Worm (Caenorhabditis elegans) whole organism, young adult: ENCODE measurements around the gene R13H7.2.

Experiments used
- C17E4.6 ChIP-seq: fragments of 200-800 bp; sonication (Bioruptor generic); IDR thresholded peaks from 2 replicates; pipeline ENCODE4 v1.3.6; 2022; ENCODE audit warnings: missing genetic modification reagents, missing genetic modification characterization, missing compliant biosample characterization
- F22D6.2 ChIP-seq: sonication (generic microtip); optimal IDR thresholded peaks from 2 replicates; lab custom pipeline; 2016; ENCODE audit warnings: mild to moderate bottlenecking, missing genetic modification characterization, missing compliant biosample characterization
- F23B12.7 ChIP-seq: sonication (generic microtip); optimal IDR thresholded peaks from 2 replicates; lab custom pipeline; 2017; ENCODE audit warnings: missing genetic modification characterization, mild to moderate bottlenecking, missing compliant biosample characterization, antibody characterized with exemption, moderate library complexity; ENCODE audit not compliant: insufficient read depth
- F33H1.4 ChIP-seq: fragments of 200-800 bp; sonication (Bioruptor generic); IDR thresholded peaks from 2 replicates; pipeline ENCODE4 v1.3.6; 2022; ENCODE audit warnings: missing genetic modification reagents, missing genetic modification characterization, missing compliant biosample characterization
- F37B4.10 ChIP-seq: fragments of 200-800 bp; sonication (Bioruptor generic); IDR thresholded peaks from 2 replicates; pipeline ENCODE4 v1.3.6; 2022; ENCODE audit warnings: missing genetic modification characterization, missing compliant biosample characterization
- F39B2.1 ChIP-seq: fragments of 200-800 bp; sonication (Bioruptor generic); IDR thresholded peaks from 2 replicates; pipeline ENCODE4 v1.3.6; 2022; ENCODE audit warnings: missing genetic modification reagents, missing genetic modification characterization, missing compliant biosample characterization
- F55B11.4 ChIP-seq: sonication (generic microtip); optimal IDR thresholded peaks from 2 replicates; lab custom pipeline; 2016; ENCODE audit warnings: missing compliant biosample characterization, missing genetic modification characterization, borderline replicate concordance; ENCODE audit not compliant: insufficient read depth
- K11D2.4 ChIP-seq: fragments of 200-800 bp; sonication (Bioruptor generic); IDR thresholded peaks from 2 replicates; pipeline ENCODE4 v1.3.6; 2022; ENCODE audit warnings: missing genetic modification reagents, missing genetic modification characterization, missing compliant biosample characterization
- Y53G8AR.9 ChIP-seq: fragments of 200-800 bp; sonication (Bioruptor generic); conservative IDR thresholded peaks from 2 replicates; pipeline ENCODE4 v1.3.6; 2022; ENCODE audit warnings: missing genetic modification reagents, missing genetic modification characterization, missing compliant biosample characterization
- Y56A3A.18 ChIP-seq: fragments of 200-800 bp; sonication (Bioruptor generic); IDR thresholded peaks from 2 replicates; pipeline ENCODE4 v1.3.6; 2022; ENCODE audit warnings: missing genetic modification reagents, missing genetic modification characterization, missing compliant biosample characterization
- attf-6 ChIP-seq: fragments of 200-800 bp; sonication (Bioruptor generic); IDR thresholded peaks from 2 replicates; pipeline ENCODE4 v1.3.6; 2022; ENCODE audit warnings: missing genetic modification reagents, missing genetic modification characterization, missing compliant biosample characterization
- ccch-3 ChIP-seq: fragments of 200-800 bp; sonication (Bioruptor generic); optimal IDR thresholded peaks from 2 replicates; lab custom pipeline; 2018; ENCODE audit warnings: mild to moderate bottlenecking, missing genetic modification characterization, missing compliant biosample characterization
- cebp-1 ChIP-seq, 2 experiments: fragments of 200-800 bp in 1 of 2; sonication (Bioruptor generic) in 1 of 2; sonication (generic microtip) in 1 of 2; IDR thresholded peaks in 1 of 2; optimal IDR thresholded peaks in 1 of 2; 2 replicates each; pipeline versions ENCODE4 v1.3.6 to Lab custom; 2017 to 2022; ENCODE audit warnings: missing compliant biosample characterization in 2 of 2, missing genetic modification characterization in 2 of 2, mild to moderate bottlenecking in 1 of 2, missing genetic modification reagents in 1 of 2, moderate library complexity in 1 of 2
- ceh-27 ChIP-seq: fragments of 200-800 bp; sonication (Bioruptor generic); optimal IDR thresholded peaks from 2 replicates; lab custom pipeline; 2018; ENCODE audit warnings: mild to moderate bottlenecking, missing genetic modification characterization, moderate library complexity, missing compliant biosample characterization
- ceh-91 ChIP-seq: fragments of 200-800 bp; sonication (Bioruptor generic); IDR thresholded peaks from 2 replicates; pipeline ENCODE4 v1.3.6; 2022; ENCODE audit warnings: missing genetic modification reagents, missing genetic modification characterization, missing compliant biosample characterization
- die-1 ChIP-seq: sonication (generic microtip); optimal IDR thresholded peaks from 2 replicates; lab custom pipeline; 2016; ENCODE audit warnings: missing genotype, mild to moderate bottlenecking, missing genetic modification characterization, missing compliant biosample characterization
- dox-1 ChIP-seq: fragments of 200-800 bp; sonication (Bioruptor generic); IDR thresholded peaks from 2 replicates; pipeline ENCODE4 v1.3.6; 2022; ENCODE audit warnings: missing genetic modification reagents, missing genetic modification characterization, missing compliant biosample characterization
- dpff-1 ChIP-seq: sonication (generic microtip); optimal IDR thresholded peaks from 2 replicates; lab custom pipeline; 2017; ENCODE audit warnings: mild to moderate bottlenecking, missing genetic modification characterization, missing compliant biosample characterization
- dpl-1 ChIP-seq: fragments of 150-350 bp; optimal IDR thresholded peaks from 2 replicates; lab custom pipeline; 2014; ENCODE audit warnings: missing biosample characterization, missing genetic modification reagents, missing genetic modification characterization
- egrh-3 ChIP-seq: fragments of 200-800 bp; sonication (Bioruptor generic); IDR thresholded peaks from 2 replicates; pipeline ENCODE4 v1.3.6; 2022; ENCODE audit warnings: missing genetic modification reagents, missing genetic modification characterization, missing compliant biosample characterization
- fkh-3 ChIP-seq: sonication (generic microtip); optimal IDR thresholded peaks from 2 replicates; lab custom pipeline; 2016; ENCODE audit warnings: mild to moderate bottlenecking, missing genetic modification characterization, missing compliant biosample characterization
- him-1 ChIP-seq: sonication (generic microtip); optimal IDR thresholded peaks from 2 replicates; lab custom pipeline; 2016; ENCODE audit warnings: missing genotype, missing genetic modification reagents, missing genetic modification characterization, missing compliant biosample characterization
- hlh-12 ChIP-seq: sonication (generic microtip); optimal IDR thresholded peaks from 2 replicates; lab custom pipeline; 2016; ENCODE audit warnings: missing genetic modification characterization, missing compliant biosample characterization
- hmg-20 ChIP-seq: fragments of 200-800 bp; sonication (Bioruptor generic); IDR thresholded peaks from 2 replicates; pipeline ENCODE4 v1.3.6; 2022; ENCODE audit warnings: missing genetic modification reagents, missing genetic modification characterization, missing compliant biosample characterization
- hrde-1 ChIP-seq: sonication (generic microtip); optimal IDR thresholded peaks from 2 replicates; lab custom pipeline; 2016; ENCODE audit warnings: missing genetic modification characterization, mild to moderate bottlenecking, missing compliant biosample characterization, moderate library complexity, missing genotype, missing genetic modification reagents, borderline replicate concordance
- lin-26 ChIP-seq: fragments of 200-800 bp; sonication (Bioruptor generic); IDR thresholded peaks from 2 replicates; pipeline ENCODE4 v1.3.6; 2022; ENCODE audit warnings: missing genetic modification reagents, missing genetic modification characterization, missing compliant biosample characterization
- lin-35 ChIP-seq, 3 experiments: fragments of 150-350 bp in 2 of 3; sonication (generic microtip) in 1 of 3; optimal IDR thresholded peaks; 2 replicates each; lab custom pipeline; 2014 to 2018; ENCODE audit warnings: missing biosample characterization in 3 of 3, missing genetic modification characterization in 3 of 3, missing genetic modification reagents in 3 of 3
- lsl-1 ChIP-seq: fragments of 200-800 bp; sonication (Bioruptor generic); optimal IDR thresholded peaks from 2 replicates; lab custom pipeline; 2018; ENCODE audit warnings: mild to moderate bottlenecking, missing genetic modification characterization, moderate library complexity, missing compliant biosample characterization
- madf-10 ChIP-seq: sonication (generic microtip); optimal IDR thresholded peaks from 2 replicates; lab custom pipeline; 2016; ENCODE audit warnings: mild to moderate bottlenecking, missing genetic modification characterization, missing compliant biosample characterization
- madf-6 ChIP-seq: fragments of 200-800 bp; sonication (Bioruptor generic); IDR thresholded peaks from 2 replicates; pipeline ENCODE4 v1.3.6; 2022; ENCODE audit warnings: missing genetic modification reagents, missing genetic modification characterization, missing compliant biosample characterization
- mcd-1 ChIP-seq: fragments of 200-800 bp; sonication (Bioruptor generic); IDR thresholded peaks from 2 replicates; pipeline ENCODE4 v1.3.6; 2022; ENCODE audit warnings: missing genetic modification reagents, missing genetic modification characterization, missing compliant biosample characterization
- mes-4 ChIP-seq: sonication (generic microtip); optimal IDR thresholded peaks from 2 replicates; lab custom pipeline; 2016; ENCODE audit warnings: missing genotype, missing genetic modification characterization, missing compliant biosample characterization
- nfya-2 ChIP-seq: fragments of 200-800 bp; sonication (Bioruptor generic); IDR thresholded peaks from 2 replicates; pipeline ENCODE4 v1.3.6; 2022; ENCODE audit warnings: missing genetic modification reagents, missing genetic modification characterization, missing compliant biosample characterization
- nfyb-1 ChIP-seq: fragments of 200-800 bp; sonication (Bioruptor generic); IDR thresholded peaks from 2 replicates; pipeline ENCODE4 v1.3.6; 2022; ENCODE audit warnings: missing genetic modification reagents, missing genetic modification characterization, missing compliant biosample characterization
- nhr-80 ChIP-seq: sonication (generic microtip); optimal IDR thresholded peaks from 2 replicates; lab custom pipeline; 2016; ENCODE audit warnings: missing genetic modification characterization, missing compliant biosample characterization
- pbrm-1 ChIP-seq: fragments of 200-800 bp; sonication (Bioruptor generic); IDR thresholded peaks from 2 replicates; pipeline ENCODE4 v1.3.6; 2022; ENCODE audit warnings: missing genetic modification reagents, missing genetic modification characterization, missing compliant biosample characterization
- rpc-1 ChIP-seq, 2 experiments: fragments of 150-350 bp in 1 of 2; sonication (generic microtip) in 1 of 2; optimal IDR thresholded peaks; 2 replicates each; lab custom pipeline; 2014 to 2018; ENCODE audit warnings: missing biosample characterization in 1 of 2, missing genetic modification characterization in 1 of 2, missing genetic modification reagents in 1 of 2, missing genotype in 1 of 2
- snpc-3.4 ChIP-seq: sonication (generic microtip); optimal IDR thresholded peaks from 2 replicates; lab custom pipeline; 2017; ENCODE audit warnings: missing genetic modification characterization, mild to moderate bottlenecking, missing compliant biosample characterization, antibody characterized with exemption, moderate library complexity, missing genotype, missing genetic modification reagents
- snpc-4 ChIP-seq, 5 experiments: fragments of 150-350 bp in 1 of 5; sonication (generic microtip) in 4 of 5; optimal IDR thresholded peaks; 2 replicates each; lab custom pipeline; 2014 to 2018; ENCODE audit warnings: missing genetic modification characterization in 5 of 5, missing biosample characterization in 3 of 5, antibody characterized with exemption in 2 of 5, mild to moderate bottlenecking in 2 of 5, missing compliant biosample characterization in 2 of 5, missing genotype in 2 of 5, moderate library complexity in 2 of 5, missing genetic modification reagents in 1 of 5
- somi-1 ChIP-seq: fragments of 200-800 bp; sonication (Bioruptor generic); optimal IDR thresholded peaks from 2 replicates; lab custom pipeline; 2018; ENCODE audit warnings: mild to moderate bottlenecking, missing genetic modification characterization, missing compliant biosample characterization
- zfh-2 ChIP-seq: fragments of 200-800 bp; sonication (Bioruptor generic); conservative IDR thresholded peaks from 2 replicates; pipeline ENCODE4 v1.3.6; 2022; ENCODE audit warnings: missing genetic modification reagents, missing genetic modification characterization, missing compliant biosample characterization
- ztf-25 ChIP-seq: fragments of 200-800 bp; sonication (Bioruptor generic); IDR thresholded peaks from 2 replicates; pipeline ENCODE4 v1.3.6; 2022; ENCODE audit warnings: missing genetic modification reagents, missing genetic modification characterization, missing compliant biosample characterization

R13H7.2 gene

ce11 chrIV:6859270-6859669, at the start of gene R13H7.2:
Gene R13H7.2 (minus strand): TSS chrIV:6859370.
- TF ChIP-seq him-1 (tag; lab: Kevin White, UChicago) (no peak), pbrm-1 (GFP tag; lab: Robert Waterston, UW) (no peak), nfyb-1 (no peak)

- TF ChIP-seq mcd-1 = peak; percentile 31; the same call in 1 of the 2 replicates
- TF ChIP-seq dox-1 (GFP tag; lab: Robert Waterston, UW) = 0 out of 2 replicates have a peak, but pooled peaks have one; percentile 10
- TF ChIP-seq F55B11.4 (tag; lab: Kevin White, UChicago) = no peak
- TF ChIP-seq dpff-1 (tag; lab: Kevin White, UChicago) = no peak
- 0 out of 2 replicates have a peak, but pooled peaks have one; percentile 77 for TF ChIP-seq F37B4.10
- TF ChIP-seq ceh-91 = no peak
- TF ChIP-seq egrh-3 (GFP tag; lab: Robert Waterston, UW) = peak; percentile 92
- TF ChIP-seq lin-26 = peak; percentile 39; the same call in 1 of the 2 replicates
- peak; percentile 20 for TF ChIP-seq ceh-27 (GFP tag; lab: Kevin White, UChicago)
- TF ChIP-seq F33H1.4 (GFP tag; lab: Robert Waterston, UW) = 0 out of 2 replicates have a peak, but pooled peaks have one; percentile 21
- TF ChIP-seq zfh-2 (GFP tag; lab: Robert Waterston, UW) = peak; percentile 96
These were observed 48.3 kb upstream of the R13H7.2 start for ce11 chrIV:6907487-6907886.

- 0 out of 2 replicates have a peak, but pooled peaks have one; percentile 36 for TF ChIP-seq Y53G8AR.9 (GFP tag; lab: Robert Waterston, UW)
- no peak for TF ChIP-seq somi-1 (GFP tag; lab: Kevin White, UChicago)
- no peak for TF ChIP-seq K11D2.4 (GFP tag; lab: Robert Waterston, UW)
- TF ChIP-seq rpc-1 (optimal IDR thresholded peaks at IDR 0.05; lab: Kevin White, UChicago) = no peak
- no peak for TF ChIP-seq rpc-1 (tag; optimal IDR thresholded peaks at IDR 0.05; lab: Kevin White, UChicago)
- no peak for TF ChIP-seq ztf-25 (GFP tag; lab: Robert Waterston, UW)
- TF ChIP-seq dpl-1 (GFP tag; lab: Kevin White, UChicago) = no peak
- peak in 1 of 3 experiments; percentile 10 for TF ChIP-seq lin-35 (GFP tag; optimal IDR thresholded peaks at IDR 0.05; lab: Kevin White, UChicago)
- no peak for TF ChIP-seq hmg-20 (GFP tag; lab: Robert Waterston, UW)
- no peak for TF ChIP-seq cebp-1 (GFP tag; IDR thresholded peaks at IDR 0.05; lab: Robert Waterston, UW)
- TF ChIP-seq cebp-1 (tag; optimal IDR thresholded peaks at IDR 0.05; lab: Kevin White, UChicago) = peak; percentile 39
- no peak for TF ChIP-seq F55B11.4 (tag; lab: Kevin White, UChicago)
- no peak for TF ChIP-seq mcd-1
- no peak for TF ChIP-seq nfya-2 (GFP tag; lab: Robert Waterston, UW)
- no peak for TF ChIP-seq snpc-4 (GFP tag; optimal IDR thresholded peaks at IDR 0.05; lab: Kevin White, UChicago)
- peak in 1 of 4 experiments; percentile 60 for TF ChIP-seq snpc-4 (tag; optimal IDR thresholded peaks at IDR 0.05; lab: Kevin White, UChicago)
- no peak for TF ChIP-seq F22D6.2 (tag; lab: Kevin White, UChicago)
- peak; percentile 44; the same call in 1 of the 2 replicates for TF ChIP-seq C17E4.6 (GFP tag; lab: Robert Waterston, UW)
- TF ChIP-seq hrde-1 (tag; lab: Kevin White, UChicago) = peak; percentile 63
- TF ChIP-seq ccch-3 (GFP tag; lab: Kevin White, UChicago) = no peak
- TF ChIP-seq madf-6 = peak; percentile 76
- TF ChIP-seq lsl-1 (GFP tag; lab: Kevin White, UChicago) = peak; percentile 18
- peak; percentile 59; the same call in 1 of the 2 replicates for TF ChIP-seq pbrm-1 (GFP tag; lab: Robert Waterston, UW)
- TF ChIP-seq attf-6 = no peak
- no peak for TF ChIP-seq nhr-80 (tag; lab: Kevin White, UChicago)
- TF ChIP-seq snpc-3.4 = peak; percentile 71
- TF ChIP-seq Y56A3A.18 = 0 out of 2 replicates have a peak, but pooled peaks have one; percentile 22
- no peak for TF ChIP-seq hlh-12 (tag; lab: Kevin White, UChicago)
- TF ChIP-seq F23B12.7 (tag; lab: Kevin White, UChicago) = no peak
- no peak for TF ChIP-seq zfh-2 (GFP tag; lab: Robert Waterston, UW)
- peak; percentile 21 for TF ChIP-seq die-1
- no peak for TF ChIP-seq madf-10 (tag; lab: Kevin White, UChicago)
- no peak for TF ChIP-seq mes-4
- TF ChIP-seq F39B2.1 (GFP tag; lab: Robert Waterston, UW) = peak; percentile 61; the same call in 1 of the 2 replicates
- TF ChIP-seq fkh-3 (tag; lab: Kevin White, UChicago) = no peak
These were observed 46.8 kb upstream of the R13H7.2 start, which contains the start of the genes T22D1.17 and T22D1.8 for ce11 chrIV:6905947-6906489. Gene T22D1.17 (plus strand): TSS chrIV:6905997. Gene T22D1.8 (minus strand): TSS chrIV:6906348.
